Fruit fly (Drosophila melanogaster): ENCODE data around the gene Drsl1.

Drsl1 gene

DNA sequence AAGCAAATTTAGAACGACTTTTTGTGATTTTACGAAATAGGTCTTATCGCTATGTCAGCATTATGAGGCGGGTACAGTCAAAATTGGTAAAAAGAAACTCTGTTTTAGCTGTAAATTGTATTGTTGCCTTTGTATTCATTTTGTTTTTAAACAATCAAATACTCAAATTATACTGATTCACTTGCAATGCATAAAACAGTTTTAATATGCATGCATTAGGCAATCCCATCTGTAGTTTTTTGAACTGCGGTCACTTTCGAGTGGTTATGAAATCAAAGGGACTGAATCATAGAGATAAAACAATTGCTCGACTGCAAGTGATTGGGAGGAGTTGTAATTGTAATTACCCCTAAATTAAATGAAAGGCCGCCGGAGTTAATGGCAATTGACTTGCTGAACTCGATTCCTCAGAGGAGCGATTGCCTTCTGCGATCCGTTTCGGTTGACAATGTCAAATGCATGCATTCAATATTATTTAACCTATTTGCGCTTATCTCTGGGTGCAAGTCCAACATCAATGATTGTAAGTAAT lies 4.2 kb upstream of the Drsl1 start:
- TF ChIP-seq Pif1B (GFP tag; optimal IDR thresholded peaks at IDR 0.05) (no peak), CG12605 (GFP tag; IDR thresholded peaks at IDR 0.05) (no peak), Ets98B (GFP tag; IDR thresholded peaks at IDR 0.05) (no peak), fd96Ca (GFP tag; IDR thresholded peaks at IDR 0.05) (no peak), Snoo (tag; optimal IDR thresholded peaks at IDR 0.05) (no peak), CG34367 (tag; optimal IDR thresholded peaks at IDR 0.05) (no peak), CG9948 (tag; optimal IDR thresholded peaks at IDR 0.05) (no peak), CG8301 (tag; optimal IDR thresholded peaks at IDR 0.05) (no peak), CG10348 (GFP tag; IDR thresholded peaks at IDR 0.05) (no peak), CG13204 (GFP tag; optimal IDR thresholded peaks at IDR 0.05) (no peak), gl (tag; optimal IDR thresholded peaks at IDR 0.05) (no peak), rn (GFP tag; IDR thresholded peaks at IDR 0.05) (no peak), CG32121 (GFP tag; IDR thresholded peaks at IDR 0.05) (no peak), EcR (GFP tag; optimal IDR thresholded peaks at IDR 0.05) (no peak)

- TF ChIP-seq CG13204 (GFP tag; optimal IDR thresholded peaks at IDR 0.05) = no peak
- TF ChIP-seq CG17806 (tag; optimal IDR thresholded peaks at IDR 0.05) = peak; percentile 78
- peak; percentile 39; the same call in 2 of the 3 replicates for TF ChIP-seq fd96Ca (GFP tag; IDR thresholded peaks at IDR 0.05)
- TF ChIP-seq CG34367 (tag; optimal IDR thresholded peaks at IDR 0.05) = peak; percentile 11
- peak; percentile 33; the same call in 1 of the 3 replicates for TF ChIP-seq CG4496 (GFP tag; IDR thresholded peaks at IDR 0.05)
- TF ChIP-seq CG9948 (tag; optimal IDR thresholded peaks at IDR 0.05) = peak; percentile 63
- TF ChIP-seq Pif1B (GFP tag; optimal IDR thresholded peaks at IDR 0.05) = peak; percentile 17
- peak; percentile 53 for TF ChIP-seq gl (tag; optimal IDR thresholded peaks at IDR 0.05)
- TF ChIP-seq CG8301 (tag; optimal IDR thresholded peaks at IDR 0.05) = peak; percentile 83
- peak; percentile 83 for TF ChIP-seq CG8159 (tag; optimal IDR thresholded peaks at IDR 0.05)
- peak; percentile 55 for TF ChIP-seq Pif1A (GFP tag; optimal IDR thresholded peaks at IDR 0.05)
- TF ChIP-seq CG32121 (GFP tag; IDR thresholded peaks at IDR 0.05) = peak; percentile 55
- TF ChIP-seq CG14655 (GFP tag; optimal IDR thresholded peaks at IDR 0.05) = peak; percentile 89
- TF ChIP-seq rn (GFP tag; IDR thresholded peaks at IDR 0.05) = no peak
- TF ChIP-seq D1 (tag; optimal IDR thresholded peaks at IDR 0.05) = no peak
- no peak for TF ChIP-seq CG10348 (GFP tag; IDR thresholded peaks at IDR 0.05)
- peak; percentile 47 for TF ChIP-seq Ets98B (GFP tag; IDR thresholded peaks at IDR 0.05)
- peak; percentile 65 for TF ChIP-seq CG15710 (tag; optimal IDR thresholded peaks at IDR 0.05)
- no peak for TF ChIP-seq Snoo (tag; optimal IDR thresholded peaks at IDR 0.05)
- TF ChIP-seq CG12605 (GFP tag; IDR thresholded peaks at IDR 0.05) = peak; percentile 66
- TF ChIP-seq EcR (GFP tag; optimal IDR thresholded peaks at IDR 0.05) = no peak
These were observed 3.4 kb upstream of the Drsl1 start for dm6 chr3L:3338882-3339590.

dm6 chr3L:3338028-3338855 lies 2.7 kb upstream of the Drsl1 start:
- TF ChIP-seq CG17806 (tag; optimal IDR thresholded peaks at IDR 0.05) (peak; percentile 43), CG34367 (tag; optimal IDR thresholded peaks at IDR 0.05) (peak; percentile 31), CG14655 (GFP tag; optimal IDR thresholded peaks at IDR 0.05) (no peak), Pif1A (GFP tag; optimal IDR thresholded peaks at IDR 0.05) (no peak), CG8159 (tag; optimal IDR thresholded peaks at IDR 0.05) (peak; percentile 62), CG9948 (tag; optimal IDR thresholded peaks at IDR 0.05) (peak; percentile 55), CG15710 (tag; optimal IDR thresholded peaks at IDR 0.05) (peak; percentile 70), CG13204 (GFP tag; optimal IDR thresholded peaks at IDR 0.05) (peak; percentile 35), Pif1B (GFP tag; optimal IDR thresholded peaks at IDR 0.05) (no peak), CG8301 (tag; optimal IDR thresholded peaks at IDR 0.05) (peak; percentile 27), EcR (GFP tag; optimal IDR thresholded peaks at IDR 0.05) (peak; percentile 70)

DNA sequence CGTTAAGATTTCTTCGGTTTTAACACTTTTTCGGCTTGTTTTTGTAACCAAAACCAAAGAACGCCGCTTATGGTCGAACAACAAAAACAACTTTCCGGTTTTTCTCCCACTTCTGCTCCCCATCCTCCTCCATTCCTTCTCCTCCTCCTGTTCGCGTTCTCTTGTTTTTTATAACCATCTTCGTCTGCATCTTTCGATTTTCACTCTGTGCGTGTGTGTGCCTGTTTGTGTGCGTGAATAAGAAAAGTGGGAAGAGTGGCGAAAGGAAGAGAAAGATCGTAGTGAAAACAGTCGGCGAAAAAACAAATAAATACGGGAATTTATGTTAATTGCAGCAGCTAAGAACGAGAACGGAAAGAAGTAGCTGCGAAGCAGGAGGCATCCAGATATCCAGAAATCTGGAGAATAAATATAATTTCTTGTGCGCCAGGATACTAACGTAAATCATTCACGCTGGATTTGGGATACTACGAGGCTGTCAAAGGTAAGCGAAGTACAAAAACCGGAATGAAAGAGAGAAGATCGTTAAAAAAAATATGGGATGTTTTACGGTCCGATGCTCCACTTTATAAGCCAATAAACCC lies 1.8 kb upstream of the Drsl1 start:
- TF ChIP-seq EcR (GFP tag; optimal IDR thresholded peaks at IDR 0.05) (peak; percentile 17), rn (GFP tag; IDR thresholded peaks at IDR 0.05) (no peak)

- TF ChIP-seq CG17806 (tag; optimal IDR thresholded peaks at IDR 0.05) (peak; percentile 32), Ets98B (GFP tag; IDR thresholded peaks at IDR 0.05) (peak; percentile 55; the same call in 1 of the 2 replicates), CG4496 (GFP tag; IDR thresholded peaks at IDR 0.05) (peak; percentile 69), gl (tag; optimal IDR thresholded peaks at IDR 0.05) (peak; percentile 64), Pif1B (GFP tag; optimal IDR thresholded peaks at IDR 0.05) (no peak), CG9948 (tag; optimal IDR thresholded peaks at IDR 0.05) (peak; percentile 17), CG12605 (GFP tag; IDR thresholded peaks at IDR 0.05) (peak; percentile 82), EcR (GFP tag; optimal IDR thresholded peaks at IDR 0.05) (no peak), CG10348 (GFP tag; IDR thresholded peaks at IDR 0.05) (no peak), rn (GFP tag; IDR thresholded peaks at IDR 0.05) (peak; percentile 38; the same call in 1 of the 2 replicates), CG15710 (tag; optimal IDR thresholded peaks at IDR 0.05) (peak; percentile 48), Snoo (tag; optimal IDR thresholded peaks at IDR 0.05) (no peak), fd96Ca (GFP tag; IDR thresholded peaks at IDR 0.05) (peak; percentile 33; the same call in 1 of the 3 replicates), CG32121 (GFP tag; IDR thresholded peaks at IDR 0.05) (peak; percentile 32; the same call in 1 of the 2 replicates)
These were observed 978 bp upstream of the Drsl1 start, which contains the start of the genes Drsl6 and kst for dm6 chr3L:3336368-3337164. Gene Drsl6, minus strand, starts transcription at chr3L:3336418. Gene kst, plus strand, starts transcription at chr3L:3336860.
